Fruit fly (Drosophila melanogaster) whole organism, embryonic: ENCODE data around the gene CG34436.

Source experiments
- Blimp-1 ChIP-seq: fragments of 200-800 bp; sonication (Bioruptor generic); optimal IDR thresholded peaks from 3 replicates; lab custom pipeline; 2018; ENCODE audit warnings: missing biosample characterization, missing genetic modification characterization, mild to moderate bottlenecking, moderate library complexity, missing genetic modification reagents
- CG10147 ChIP-seq: fragments of 200-800 bp; sonication (Bioruptor generic); optimal IDR thresholded peaks from 2 replicates; lab custom pipeline; 2019; ENCODE audit warnings: missing biosample characterization, mild to moderate bottlenecking, missing genetic modification characterization, moderate library complexity
- CG10321 ChIP-seq: fragments of 200-800 bp; sonication (Bioruptor generic); IDR thresholded peaks from 2 replicates; pipeline ENCODE4 v1.3.6; 2022; ENCODE audit warnings: missing biosample characterization, missing genetic modification characterization
- CG10654 ChIP-seq: fragments of 200-800 bp; sonication (Bioruptor generic); optimal IDR thresholded peaks from 2 replicates; lab custom pipeline; 2016; ENCODE audit warnings: missing biosample characterization, missing genetic modification characterization
- CG11085 ChIP-seq: fragments of 200-800 bp; sonication (Bioruptor generic); IDR thresholded peaks from 2 replicates; pipeline ENCODE4 v1.3.6; 2022; ENCODE audit warnings: missing biosample characterization, missing genetic modification characterization
- CG11247 ChIP-seq: fragments of 200-800 bp; sonication (Bioruptor generic); IDR thresholded peaks from 2 replicates; pipeline ENCODE4 v1.3.6; 2022; ENCODE audit warnings: missing biosample characterization, missing genetic modification characterization
- CG11504 ChIP-seq: fragments of 200-800 bp; sonication (Bioruptor generic); optimal IDR thresholded peaks from 3 replicates; lab custom pipeline; 2019; ENCODE audit warnings: missing biosample characterization, mild to moderate bottlenecking, missing genetic modification characterization, moderate library complexity
- CG11695 ChIP-seq: fragments of 200-800 bp; sonication (Bioruptor generic); IDR thresholded peaks from 3 replicates; pipeline ENCODE4 v1.3.6; 2022; ENCODE audit warnings: missing biosample characterization, missing genetic modification characterization
- CG13296 ChIP-seq: fragments of 200-800 bp; sonication (Bioruptor generic); optimal IDR thresholded peaks from 3 replicates; lab custom pipeline; 2018; ENCODE audit warnings: missing biosample characterization, mild to moderate bottlenecking, missing genetic modification characterization
- CG13775 ChIP-seq: fragments of 200-800 bp; sonication (Bioruptor generic); optimal IDR thresholded peaks from 3 replicates; lab custom pipeline; 2017; ENCODE audit warnings: missing biosample characterization, mild to moderate bottlenecking, missing genetic modification characterization
- CG13894 ChIP-seq: fragments of 200-800 bp; sonication (Bioruptor generic); optimal IDR thresholded peaks from 3 replicates; lab custom pipeline; 2018; ENCODE audit warnings: missing biosample characterization, mild to moderate bottlenecking, missing genetic modification characterization, moderate library complexity
- CG14860 ChIP-seq: fragments of 200-800 bp; sonication (Bioruptor generic); IDR thresholded peaks from 3 replicates; pipeline ENCODE4 v1.3.6; 2022; ENCODE audit warnings: missing biosample characterization, missing genetic modification characterization; ENCODE audit not compliant: partially characterized antibody
- CG17829 ChIP-seq: fragments of 200-800 bp; optimal IDR thresholded peaks from 2 replicates; lab custom pipeline; 2019; ENCODE audit warnings: missing biosample characterization, mild to moderate bottlenecking, missing genetic modification characterization, moderate library complexity
- CG18262 ChIP-seq: fragments of 200-800 bp; optimal IDR thresholded peaks from 3 replicates; lab custom pipeline; 2019; ENCODE audit warnings: missing biosample characterization, mild to moderate bottlenecking, missing genetic modification characterization, moderate library complexity
- CG2129 ChIP-seq: fragments of 200-800 bp; sonication (Bioruptor generic); IDR thresholded peaks from 2 replicates; pipeline ENCODE4 v1.3.6; 2022; ENCODE audit warnings: missing biosample characterization, missing genetic modification characterization; ENCODE audit not compliant: partially characterized antibody
- CG31365 ChIP-seq: fragments of 200-800 bp; sonication (Bioruptor generic); optimal IDR thresholded peaks from 2 replicates; lab custom pipeline; 2018; ENCODE audit warnings: missing biosample characterization, mild to moderate bottlenecking, missing genetic modification characterization
- CG32767 ChIP-seq: fragments of 200-800 bp; sonication (Bioruptor generic); IDR thresholded peaks from 2 replicates; pipeline ENCODE4 v1.3.6; 2022; ENCODE audit warnings: missing biosample characterization, missing genetic modification characterization
- CG3847 ChIP-seq: fragments of 200-800 bp; sonication (Bioruptor generic); IDR thresholded peaks from 2 replicates; pipeline ENCODE4 v1.3.6; 2022; ENCODE audit warnings: missing biosample characterization, missing genetic modification characterization
- CG3995 ChIP-seq: fragments of 200-800 bp; sonication (Bioruptor generic); optimal IDR thresholded peaks from 3 replicates; lab custom pipeline; 2016; ENCODE audit warnings: missing biosample characterization, missing genetic modification characterization
- CG4730 ChIP-seq: fragments of 200-800 bp; sonication (Bioruptor generic); IDR thresholded peaks from 2 replicates; pipeline ENCODE4 v1.3.6; 2022; ENCODE audit warnings: missing biosample characterization, missing genetic modification characterization
- CG6683 ChIP-seq: fragments of 200-800 bp; sonication (Bioruptor generic); optimal IDR thresholded peaks from 2 replicates; lab custom pipeline; 2017; ENCODE audit warnings: missing biosample characterization, mild to moderate bottlenecking, missing genetic modification characterization, missing genetic modification reagents
- CG8359 ChIP-seq: fragments of 200-800 bp; sonication (Bioruptor generic); optimal IDR thresholded peaks from 2 replicates; lab custom pipeline; 2017; ENCODE audit warnings: missing biosample characterization, mild to moderate bottlenecking, missing genetic modification characterization, borderline replicate concordance
- CG8944 ChIP-seq: fragments of 200-800 bp; sonication (Bioruptor generic); optimal IDR thresholded peaks from 3 replicates; lab custom pipeline; 2016; ENCODE audit warnings: missing biosample characterization, missing genetic modification characterization
- CG9932 ChIP-seq: fragments of 200-800 bp; sonication (Bioruptor generic); IDR thresholded peaks from 2 replicates; pipeline ENCODE4 v1.3.6; 2022; ENCODE audit warnings: missing biosample characterization, missing genetic modification characterization
- Dfd ChIP-seq, 2 experiments: fragments of >200 bp; optimal IDR thresholded peaks; 2 replicates each; lab custom pipeline; 2017; ENCODE audit warnings: missing biosample characterization in 2 of 2, missing genetic modification characterization in 2 of 2
- Ets65A ChIP-seq: fragments of 200-800 bp; sonication (Bioruptor generic); peaks from one replicate; lab custom pipeline; 2016; ENCODE audit warnings: missing biosample characterization, missing genetic modification characterization
- Gug ChIP-seq: fragments of 200-800 bp; sonication (Bioruptor generic); IDR thresholded peaks from 4 replicates; pipeline ENCODE4 v1.3.6; 2022; ENCODE audit warnings: missing biosample characterization, missing genetic modification characterization
- H15 ChIP-seq: fragments of 200-800 bp; sonication (Bioruptor generic); IDR thresholded peaks from 3 replicates; pipeline ENCODE4 v1.3.6; 2022; ENCODE audit warnings: missing biosample characterization, missing genetic modification characterization
- HLH4C ChIP-seq: fragments of 200-800 bp; sonication (Bioruptor generic); IDR thresholded peaks from 3 replicates; pipeline ENCODE4 v1.3.6; 2022; ENCODE audit warnings: missing biosample characterization, missing genetic modification characterization; ENCODE audit not compliant: partially characterized antibody
- HmgZ ChIP-seq: fragments of 200-800 bp; sonication (Bioruptor generic); optimal IDR thresholded peaks from 2 replicates; lab custom pipeline; 2018; ENCODE audit warnings: missing biosample characterization, mild to moderate bottlenecking, missing genetic modification characterization
- Sox100B ChIP-seq: fragments of 200-800 bp; sonication (Bioruptor generic); optimal IDR thresholded peaks from 3 replicates; lab custom pipeline; 2018; ENCODE audit warnings: missing biosample characterization, mild to moderate bottlenecking, missing genetic modification characterization
- Stat92E ChIP-seq, 3 experiments: fragments of >200 bp in 2 of 3; fragments of 200-800 bp in 1 of 3; sonication (Bioruptor generic) in 1 of 3; optimal IDR thresholded peaks; 2 replicates each; lab custom pipeline; 2017 to 2019; ENCODE audit warnings: missing biosample characterization in 3 of 3, missing genetic modification characterization in 3 of 3, mild to moderate bottlenecking in 1 of 3, moderate library complexity in 1 of 3
- aop ChIP-seq: fragments of 200-800 bp; sonication (Bioruptor generic); IDR thresholded peaks from 2 replicates; pipeline ENCODE4 v1.3.6; 2022; ENCODE audit warnings: missing biosample characterization, missing genetic modification characterization
- cato ChIP-seq: fragments of 200-800 bp; sonication (Bioruptor generic); optimal IDR thresholded peaks from 2 replicates; lab custom pipeline; 2016; ENCODE audit warnings: missing biosample characterization, missing genetic modification characterization, borderline replicate concordance
- chm ChIP-seq: fragments of 200-800 bp; sonication (Bioruptor generic); IDR thresholded peaks from 2 replicates; pipeline ENCODE4 v1.3.6; 2022; ENCODE audit warnings: missing biosample characterization, missing genetic modification characterization
- esg ChIP-seq: fragments of 200-800 bp; sonication (Bioruptor generic); conservative IDR thresholded peaks from 2 replicates; pipeline ENCODE4 v1.3.6; 2022; ENCODE audit warnings: missing biosample characterization, missing genetic modification characterization
- fd64A ChIP-seq: fragments of 200-800 bp; sonication (Bioruptor generic); optimal IDR thresholded peaks from 3 replicates; lab custom pipeline; 2018; ENCODE audit warnings: missing biosample characterization, mild to moderate bottlenecking, missing genetic modification characterization
- gce ChIP-seq: fragments of 200-800 bp; sonication (Bioruptor generic); IDR thresholded peaks from 3 replicates; pipeline ENCODE4 v1.3.6; 2022; ENCODE audit warnings: missing biosample characterization, missing genetic modification characterization
- grau ChIP-seq: fragments of 200-800 bp; optimal IDR thresholded peaks from 3 replicates; lab custom pipeline; 2019; ENCODE audit warnings: missing biosample characterization, mild to moderate bottlenecking, missing genetic modification characterization, moderate library complexity
- jigr1 ChIP-seq: fragments of 200-800 bp; sonication (Bioruptor generic); IDR thresholded peaks from 3 replicates; pipeline ENCODE4 v1.3.6; 2022; ENCODE audit warnings: missing biosample characterization, missing genetic modification characterization
- luna ChIP-seq: fragments of 200-800 bp; sonication (Bioruptor generic); optimal IDR thresholded peaks from 2 replicates; lab custom pipeline; 2016; ENCODE audit warnings: missing biosample characterization, missing genetic modification characterization
- nerfin-1 ChIP-seq: fragments of 200-800 bp; sonication (Bioruptor generic); optimal IDR thresholded peaks from 3 replicates; lab custom pipeline; 2019; ENCODE audit warnings: missing biosample characterization, mild to moderate bottlenecking, missing genetic modification characterization, moderate library complexity
- onecut ChIP-seq: fragments of 200-800 bp; sonication (Bioruptor generic); IDR thresholded peaks from 2 replicates; pipeline ENCODE4 v1.3.6; 2022; ENCODE audit warnings: missing biosample characterization, missing genetic modification characterization
- p53 ChIP-seq: fragments of 200-800 bp; sonication (Bioruptor generic); optimal IDR thresholded peaks from 2 replicates; lab custom pipeline; 2016; ENCODE audit warnings: missing biosample characterization, missing genetic modification characterization
- pan ChIP-seq, 4 experiments: fragments of >200 bp in 3 of 4; fragments of 200-800 bp in 1 of 4; sonication (Bioruptor generic) in 1 of 4; optimal IDR thresholded peaks in 3 of 4; IDR thresholded peaks in 1 of 4; 2 replicates each; pipeline versions ENCODE4 v1.3.6 to Lab custom; 2017 to 2022; ENCODE audit warnings: missing biosample characterization in 2 of 4, missing genetic modification characterization in 2 of 4, mixed read lengths in 1 of 4
- peb ChIP-seq: fragments of 200-800 bp; sonication (Bioruptor generic); IDR thresholded peaks from 2 replicates; pipeline ENCODE4 v1.3.6; 2022; ENCODE audit warnings: missing biosample characterization, missing genetic modification characterization
- repo ChIP-seq: fragments of 200-800 bp; sonication (Bioruptor generic); optimal IDR thresholded peaks from 2 replicates; lab custom pipeline; 2016; ENCODE audit warnings: missing biosample characterization, missing genetic modification characterization
- rib ChIP-seq: fragments of 200-800 bp; sonication (Bioruptor generic); IDR thresholded peaks from 2 replicates; pipeline ENCODE4 v1.3.6; 2022; ENCODE audit warnings: missing biosample characterization, missing genetic modification characterization
- tgo ChIP-seq: fragments of 200-800 bp; sonication (Bioruptor generic); IDR thresholded peaks from 3 replicates; pipeline ENCODE4 v1.3.6; 2022; ENCODE audit warnings: missing biosample characterization, missing genetic modification characterization
- trh ChIP-seq: fragments of 200-800 bp; sonication (Bioruptor generic); optimal IDR thresholded peaks from 2 replicates; lab custom pipeline; 2016; ENCODE audit warnings: missing biosample characterization, missing genetic modification characterization
- unc-4 ChIP-seq: fragments of 200-800 bp; sonication (Bioruptor generic); IDR thresholded peaks from 2 replicates; pipeline ENCODE4 v1.3.6; 2022; ENCODE audit warnings: missing biosample characterization, missing genetic modification characterization; ENCODE audit not compliant: partially characterized antibody
- yki ChIP-seq: fragments of >200 bp; optimal IDR thresholded peaks from 3 replicates; lab custom pipeline; 2018

Gene CG34436

dm6 chr3R:28327132-28327531, 44.8 kb downstream of the CG34436 start (continued):
- TF ChIP-seq CG14860 (no peak), gce (GFP tag; lab: Robert Waterston, UW) (no peak), CG9932 (no peak), Ets65A (GFP tag; lab: Kevin White, UChicago) (no peak), p53 (no peak), peb (GFP tag; lab: Robert Waterston, UW) (no peak), Stat92E (GFP tag; optimal IDR thresholded peaks at IDR 0.05; lab: Kevin White, UChicago) (no peak), CG13775 (GFP tag; lab: Kevin White, UChicago) (peak; percentile 36), CG11695 (GFP tag; lab: Robert Waterston, UW) (no peak), CG6683 (GFP tag; lab: Kevin White, UChicago) (no peak), CG31365 (tag; lab: Kevin White, UChicago) (no peak), jigr1 (no peak), CG10654 (GFP tag; lab: Kevin White, UChicago) (no peak), chm (GFP tag; lab: Robert Waterston, UW) (no peak), CG3995 (GFP tag; lab: Kevin White, UChicago) (no peak), repo (GFP tag; lab: Kevin White, UChicago) (no peak), Gug (no peak), CG3847 (GFP tag; lab: Robert Waterston, UW) (no peak), HLH4C (no peak), H15 (GFP tag; lab: Robert Waterston, UW) (no peak), grau (tag; lab: Kevin White, UChicago) (peak; percentile 31), Sox100B (GFP tag; lab: Kevin White, UChicago) (peak; percentile 50), fd64A (GFP tag; lab: Kevin White, UChicago) (no peak), CG11085 (GFP tag; lab: Robert Waterston, UW) (no peak), CG11247 (GFP tag; lab: Robert Waterston, UW) (no peak), Dfd (GFP tag; optimal IDR thresholded peaks at IDR 0.05; lab: Kevin White, UChicago) (no peak), pan (optimal IDR thresholded peaks at IDR 0.05; lab: Kevin White, UChicago) (no peak), pan (GFP tag; optimal IDR thresholded peaks at IDR 0.05 in 1 of 2, IDR thresholded peaks at IDR 0.05 in 1 of 2) (no peak), luna (GFP tag; lab: Kevin White, UChicago) (no peak), esg (GFP tag; lab: Robert Waterston, UW) (no peak), aop (GFP tag; lab: Robert Waterston, UW) (no peak), nerfin-1 (tag; lab: Kevin White, UChicago) (no peak), CG4730 (GFP tag; lab: Robert Waterston, UW) (no peak), yki (lab: Kevin White, UChicago) (no peak), CG17829 (tag; lab: Kevin White, UChicago) (peak; percentile 29), trh (peak; percentile 1), CG13296 (no peak), HmgZ (tag; lab: Kevin White, UChicago) (no peak), CG10147 (GFP tag; lab: Kevin White, UChicago) (no peak), CG10321 (GFP tag; lab: Robert Waterston, UW) (no peak), CG8359 (GFP tag; lab: Kevin White, UChicago) (no peak), cato (GFP tag; lab: Kevin White, UChicago) (no peak), CG8944 (GFP tag; lab: Kevin White, UChicago) (no peak), onecut (no peak), CG13894 (tag; lab: Kevin White, UChicago) (no peak), tgo (no peak), CG2129 (GFP tag; lab: Robert Waterston, UW) (no peak), rib (GFP tag; lab: Robert Waterston, UW) (no peak), CG11504 (tag; lab: Kevin White, UChicago) (peak; percentile 51), Blimp-1 (peak; percentile 4), unc-4 (GFP tag; lab: Robert Waterston, UW) (no peak), CG18262 (peak; percentile 46), CG32767 (GFP tag; lab: Robert Waterston, UW) (no peak)
